Worm (Caenorhabditis elegans): ENCODE data around the gene ZK1251.3.

ce11 chrIV:9678007-9678406 lies 5.5 kb upstream of the ZK1251.3 start:
- no peak for TF ChIP-seq lin-39 (tag; optimal IDR thresholded peaks at IDR 0.05)
- TF ChIP-seq snpc-4 (tag; optimal IDR thresholded peaks at IDR 0.05) = no peak
- TF ChIP-seq unc-39 (tag; optimal IDR thresholded peaks at IDR 0.05) = no peak
- no peak for TF ChIP-seq lin-13 (GFP tag; optimal IDR thresholded peaks at IDR 0.05)
- TF ChIP-seq ztf-11 (tag; optimal IDR thresholded peaks at IDR 0.05) = no peak
- no peak for TF ChIP-seq nhr-11 (tag; optimal IDR thresholded peaks at IDR 0.05)
- no peak for TF ChIP-seq blmp-1 (tag; optimal IDR thresholded peaks at IDR 0.05; ENCODE audit: insufficient read depth)
- no peak for TF ChIP-seq ama-1 (optimal IDR thresholded peaks at IDR 0.05)
- no peak for TF ChIP-seq unc-62 (GFP tag; optimal IDR thresholded peaks at IDR 0.05)
- TF ChIP-seq aly-2 (tag; optimal IDR thresholded peaks at IDR 0.05) = no peak
- TF ChIP-seq nhr-25 (tag; optimal IDR thresholded peaks at IDR 0.05) = no peak

Measured in whole organism, L2 larva.